Fruit fly (Drosophila melanogaster) whole organism, prepupa: ENCODE data around the gene CG2267.

Experiments used
- Blimp-1 ChIP-seq: fragments of 200-800 bp; sonication (Bioruptor generic); optimal IDR thresholded peaks from 3 replicates; lab custom pipeline; 2017; ENCODE audit warnings: missing biosample characterization, missing genetic modification characterization, mild to moderate bottlenecking, moderate library complexity, missing genetic modification reagents
- CG10631 ChIP-seq: fragments of 200-800 bp; sonication (Bioruptor generic); optimal IDR thresholded peaks from 2 replicates; lab custom pipeline; 2016; ENCODE audit warnings: missing biosample characterization, missing genetic modification characterization
- CG11294 ChIP-seq: fragments of 200-800 bp; sonication (Bioruptor generic); IDR thresholded peaks from 2 replicates; pipeline ENCODE4 v1.3.6; 2022; ENCODE audit warnings: missing biosample characterization, missing genetic modification characterization
- CG11762 ChIP-seq: fragments of 200-800 bp; sonication (Bioruptor generic); optimal IDR thresholded peaks from 3 replicates; lab custom pipeline; 2016; ENCODE audit warnings: missing biosample characterization, missing genetic modification characterization; ENCODE audit not compliant: insufficient read depth
- CG1621 ChIP-seq: fragments of 200-800 bp; sonication (Bioruptor generic); optimal IDR thresholded peaks from 3 replicates; lab custom pipeline; 2018; ENCODE audit warnings: missing biosample characterization, mild to moderate bottlenecking, missing genetic modification characterization
- CG16779 ChIP-seq: fragments of 200-800 bp; sonication (Bioruptor generic); optimal IDR thresholded peaks from 3 replicates; lab custom pipeline; 2017; ENCODE audit warnings: missing biosample characterization, mild to moderate bottlenecking, missing genetic modification characterization
- CG31627 ChIP-seq: fragments of 200-800 bp; sonication (Bioruptor generic); optimal IDR thresholded peaks from 3 replicates; lab custom pipeline; 2016; ENCODE audit warnings: missing biosample characterization, missing genetic modification characterization
- CG32006 ChIP-seq: fragments of 200-800 bp; sonication (Bioruptor generic); optimal IDR thresholded peaks from 3 replicates; lab custom pipeline; 2017; ENCODE audit warnings: missing biosample characterization, mild to moderate bottlenecking, missing genetic modification characterization
- CG4318 ChIP-seq: fragments of 200-800 bp; sonication (Bioruptor generic); optimal IDR thresholded peaks from 3 replicates; lab custom pipeline; 2017; ENCODE audit warnings: missing biosample characterization, mild to moderate bottlenecking, missing genetic modification characterization
- CG6163 ChIP-seq: fragments of 200-800 bp; sonication (Bioruptor generic); IDR thresholded peaks from 3 replicates; pipeline ENCODE4 v1.3.6; 2022; ENCODE audit warnings: missing biosample characterization, missing genetic modification characterization
- CG6792 ChIP-seq: fragments of 200-800 bp; sonication (Bioruptor generic); optimal IDR thresholded peaks from 3 replicates; lab custom pipeline; 2016; ENCODE audit warnings: missing biosample characterization, missing genetic modification characterization
- CG6808 ChIP-seq: fragments of 200-800 bp; sonication (Bioruptor generic); optimal IDR thresholded peaks from 3 replicates; lab custom pipeline; 2017; ENCODE audit warnings: missing biosample characterization, missing genetic modification characterization, mild to moderate bottlenecking, moderate library complexity, missing genetic modification reagents
- CG6854 ChIP-seq: fragments of 200-800 bp; sonication (Bioruptor generic); optimal IDR thresholded peaks from 2 replicates; lab custom pipeline; 2017; ENCODE audit warnings: missing biosample characterization, mild to moderate bottlenecking, missing genetic modification characterization
- CG7368 ChIP-seq: fragments of 200-800 bp; sonication (Bioruptor generic); optimal IDR thresholded peaks from 3 replicates; lab custom pipeline; 2016; ENCODE audit warnings: missing biosample characterization, missing genetic modification characterization
- CG8119 ChIP-seq: fragments of 200-800 bp; sonication (Bioruptor generic); IDR thresholded peaks from 3 replicates; pipeline ENCODE4 v1.3.6; 2022; ENCODE audit warnings: missing biosample characterization, missing genetic modification characterization
- CG8319 ChIP-seq: fragments of 200-800 bp; sonication (Bioruptor generic); optimal IDR thresholded peaks from 3 replicates; lab custom pipeline; 2016; ENCODE audit warnings: missing biosample characterization, missing genetic modification characterization
- CG8632 ChIP-seq: fragments of 200-800 bp; sonication (Bioruptor generic); optimal IDR thresholded peaks from 3 replicates; lab custom pipeline; 2016; ENCODE audit warnings: missing biosample characterization, missing genetic modification characterization
- CG9139 ChIP-seq: fragments of 200-800 bp; sonication (Bioruptor generic); optimal IDR thresholded peaks from 3 replicates; lab custom pipeline; 2017; ENCODE audit warnings: missing biosample characterization, mild to moderate bottlenecking, missing genetic modification characterization
- Eip78C ChIP-seq: fragments of 200-800 bp; sonication (Bioruptor generic); peaks from one replicate; lab custom pipeline; 2016; ENCODE audit warnings: missing biosample characterization, missing genetic modification characterization
- Eip93F ChIP-seq: fragments of 200-800 bp; sonication (Bioruptor generic); optimal IDR thresholded peaks from 2 replicates; lab custom pipeline; 2016; ENCODE audit warnings: missing biosample characterization, mild to moderate bottlenecking, missing genetic modification characterization
- Ets21C ChIP-seq: fragments of 200-800 bp; sonication (Bioruptor generic); optimal IDR thresholded peaks from 3 replicates; lab custom pipeline; 2016; ENCODE audit warnings: missing biosample characterization, missing genetic modification characterization
- Ets96B ChIP-seq: fragments of 200-800 bp; optimal IDR thresholded peaks from 2 replicates; lab custom pipeline; 2019; ENCODE audit warnings: missing biosample characterization, mild to moderate bottlenecking, missing genetic modification characterization, moderate library complexity
- Gug ChIP-seq: fragments of 200-800 bp; sonication (Bioruptor generic); IDR thresholded peaks from 2 replicates; pipeline ENCODE4 v1.3.6; 2022; ENCODE audit warnings: missing biosample characterization, missing genetic modification characterization
- Hr38 ChIP-seq: sonication (Bioruptor generic); optimal IDR thresholded peaks from 2 replicates; lab custom pipeline; 2016; ENCODE audit warnings: missing biosample characterization, missing genetic modification characterization
- Hr39 ChIP-seq: fragments of 200-800 bp; sonication (Bioruptor generic); optimal IDR thresholded peaks from 2 replicates; lab custom pipeline; 2016; ENCODE audit warnings: missing biosample characterization, missing genetic modification characterization
- Hr4 ChIP-seq: fragments of 200-800 bp; sonication (Bioruptor generic); optimal IDR thresholded peaks from 3 replicates; lab custom pipeline; 2016; ENCODE audit warnings: missing biosample characterization, missing genetic modification characterization
- Lpt ChIP-seq: fragments of 200-800 bp; sonication (Bioruptor generic); optimal IDR thresholded peaks from 3 replicates; lab custom pipeline; 2016; ENCODE audit warnings: missing biosample characterization, missing genetic modification characterization
- OdsH ChIP-seq: fragments of 200-800 bp; sonication (Bioruptor generic); optimal IDR thresholded peaks from 3 replicates; lab custom pipeline; 2016; ENCODE audit warnings: missing biosample characterization, missing genetic modification characterization
- Smox ChIP-seq: fragments of 200-800 bp; sonication (Bioruptor generic); optimal IDR thresholded peaks from 3 replicates; lab custom pipeline; 2016; ENCODE audit warnings: missing biosample characterization, missing genetic modification characterization
- Sox14 ChIP-seq: fragments of 200-800 bp; sonication (Bioruptor generic); optimal IDR thresholded peaks from 3 replicates; lab custom pipeline; 2016; ENCODE audit warnings: missing biosample characterization, missing genetic modification characterization
- Sox15 ChIP-seq: fragments of 200-800 bp; sonication (Bioruptor generic); optimal IDR thresholded peaks from 3 replicates; lab custom pipeline; 2016; ENCODE audit warnings: missing biosample characterization, missing genetic modification characterization
- achi ChIP-seq: fragments of 200-800 bp; sonication (Bioruptor generic); optimal IDR thresholded peaks from 3 replicates; lab custom pipeline; 2016; ENCODE audit warnings: missing biosample characterization, missing genetic modification characterization
- acj6 ChIP-seq: fragments of 200-800 bp; sonication (Bioruptor generic); optimal IDR thresholded peaks from 3 replicates; lab custom pipeline; 2016; ENCODE audit warnings: missing biosample characterization, missing genetic modification characterization
- cyc ChIP-seq: fragments of 200-800 bp; sonication (Bioruptor generic); optimal IDR thresholded peaks from 3 replicates; lab custom pipeline; 2016; ENCODE audit warnings: missing biosample characterization, missing genetic modification characterization
- dsx ChIP-seq: fragments of 200-800 bp; optimal IDR thresholded peaks from 3 replicates; lab custom pipeline; 2019; ENCODE audit warnings: missing biosample characterization, mild to moderate bottlenecking, missing genetic modification characterization, moderate library complexity; ENCODE audit not compliant: poor library complexity, severe bottlenecking
- eg ChIP-seq: fragments of 200-800 bp; sonication (Bioruptor generic); IDR thresholded peaks from 3 replicates; pipeline ENCODE4 v1.3.6; 2022; ENCODE audit warnings: missing biosample characterization, missing genetic modification characterization
- fd59A ChIP-seq: fragments of 200-800 bp; sonication (Bioruptor generic); optimal IDR thresholded peaks from 2 replicates; lab custom pipeline; 2017; ENCODE audit warnings: missing biosample characterization, mild to moderate bottlenecking, missing genetic modification characterization, missing genetic modification reagents
- fd85E ChIP-seq: fragments of 200-800 bp; sonication (Bioruptor generic); optimal IDR thresholded peaks from 3 replicates; lab custom pipeline; 2016; ENCODE audit warnings: missing biosample characterization, missing genetic modification characterization
- fkh ChIP-seq: fragments of 200-800 bp; sonication (Bioruptor generic); optimal IDR thresholded peaks from 3 replicates; lab custom pipeline; 2017; ENCODE audit warnings: missing biosample characterization, mild to moderate bottlenecking, missing genetic modification characterization, moderate library complexity
- lz ChIP-seq: fragments of 200-800 bp; sonication (Bioruptor generic); optimal IDR thresholded peaks from 3 replicates; lab custom pipeline; 2016; ENCODE audit warnings: missing biosample characterization, missing genetic modification characterization
- net ChIP-seq: fragments of 200-800 bp; sonication (Bioruptor generic); optimal IDR thresholded peaks from 3 replicates; lab custom pipeline; 2016; ENCODE audit warnings: missing biosample characterization, missing genetic modification characterization
- salr ChIP-seq, 2 experiments: fragments of 200-800 bp; sonication (Bioruptor generic); optimal IDR thresholded peaks; 3 replicates each; lab custom pipeline; 2016 to 2018; ENCODE audit warnings: missing biosample characterization in 2 of 2, missing genetic modification characterization in 2 of 2, mild to moderate bottlenecking in 1 of 2
- svp ChIP-seq: fragments of 200-800 bp; sonication (Bioruptor generic); peaks from one replicate; lab custom pipeline; 2016; ENCODE audit warnings: missing biosample characterization, missing genetic modification characterization
- vri ChIP-seq: fragments of 200-800 bp; sonication (Bioruptor generic); optimal IDR thresholded peaks from 3 replicates; lab custom pipeline; 2016; ENCODE audit warnings: missing biosample characterization, mild to moderate bottlenecking, missing genetic modification characterization

CG2267 gene

DNA sequence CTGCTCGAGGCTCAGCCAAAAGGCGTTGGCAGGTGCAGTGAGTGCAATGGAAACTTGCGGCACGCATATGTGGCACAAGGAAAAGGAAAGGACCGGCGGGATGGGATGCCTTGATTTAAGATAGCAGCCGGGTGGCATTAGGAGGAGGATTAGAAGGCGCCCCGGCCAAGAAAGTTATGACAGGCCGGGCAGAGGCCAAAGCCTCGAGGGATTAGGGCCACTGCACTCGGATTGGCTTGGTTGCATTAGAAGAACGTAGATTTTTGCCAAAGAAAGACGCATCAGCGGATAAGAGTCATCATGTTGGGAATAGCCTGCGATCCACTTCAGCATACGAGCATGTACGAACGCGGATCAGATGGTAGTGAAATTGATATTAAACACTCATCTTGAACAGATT, 32.1 kb downstream of the CG2267 start, which contains the start of gene CG31019:
Gene CG31019 (plus strand): TSS at position 301 of the 400 bp plus-strand sequence.
- no peak for TF ChIP-seq CG8632 (GFP tag; lab: Kevin White, UChicago)
- no peak for TF ChIP-seq vri (GFP tag; lab: Kevin White, UChicago)
- TF ChIP-seq fd59A (GFP tag; lab: Kevin White, UChicago): no peak
- TF ChIP-seq CG6808 (GFP tag; lab: Kevin White, UChicago): no peak
- TF ChIP-seq CG6163 (GFP tag; lab: Robert Waterston, UW): no peak
- TF ChIP-seq fd85E: no peak
- no peak for TF ChIP-seq Blimp-1 (GFP tag; lab: Kevin White, UChicago)
- no peak for TF ChIP-seq Smox (GFP tag; lab: Kevin White, UChicago)
- TF ChIP-seq CG1621 (tag; lab: Kevin White, UChicago): no peak
- no peak for TF ChIP-seq net (GFP tag; lab: Kevin White, UChicago)
- no peak for TF ChIP-seq CG4318
- no peak for TF ChIP-seq CG10631 (GFP tag; lab: Kevin White, UChicago)
- no peak for TF ChIP-seq Eip78C (GFP tag; lab: Kevin White, UChicago)
- TF ChIP-seq CG7368 (GFP tag; lab: Kevin White, UChicago): no peak
- TF ChIP-seq lz (GFP tag; lab: Kevin White, UChicago): no peak
- TF ChIP-seq CG8119 (GFP tag; lab: Robert Waterston, UW): no peak
- TF ChIP-seq dsx (GFP tag; lab: Kevin White, UChicago): no peak

DNA sequence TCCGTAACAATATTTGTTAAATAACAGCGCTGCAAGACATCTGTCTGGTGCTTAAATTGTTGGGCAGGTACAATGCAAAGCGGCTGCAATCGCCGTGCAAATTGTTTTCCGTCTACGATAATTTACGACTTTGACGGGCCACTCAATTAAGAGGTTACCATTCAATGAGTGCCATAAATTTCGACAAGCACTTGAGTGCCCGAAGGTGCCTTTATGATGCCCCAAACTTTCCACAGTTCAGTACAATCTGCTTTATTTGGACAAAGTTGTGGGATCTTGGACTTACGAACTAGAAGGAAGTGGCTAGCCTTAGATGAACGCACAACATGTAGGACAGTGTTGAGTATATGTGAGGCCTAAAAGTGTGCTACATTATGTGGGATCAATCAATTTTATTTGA, 36.1 kb downstream of the CG2267 start:
- TF ChIP-seq CG8319: no peak
- TF ChIP-seq CG32006 (GFP tag; lab: Kevin White, UChicago): no peak
- no peak for TF ChIP-seq Lpt (GFP tag; lab: Kevin White, UChicago)
- TF ChIP-seq CG1621 (tag; lab: Kevin White, UChicago): no peak
- no peak for TF ChIP-seq Ets96B (tag; lab: Kevin White, UChicago)
- no peak for TF ChIP-seq CG6163 (GFP tag; lab: Robert Waterston, UW)
- no peak for TF ChIP-seq Hr4 (GFP tag; lab: Kevin White, UChicago)
- TF ChIP-seq fkh (GFP tag; lab: Kevin White, UChicago): no peak
- TF ChIP-seq cyc: no peak
- TF ChIP-seq Gug (GFP tag; lab: Robert Waterston, UW): no peak
- no peak for TF ChIP-seq Hr38 (GFP tag; lab: Kevin White, UChicago)
- peak; percentile 8 for TF ChIP-seq svp
- no peak for TF ChIP-seq Hr39
- no peak for TF ChIP-seq Ets21C (GFP tag; lab: Kevin White, UChicago)
- TF ChIP-seq vri (GFP tag; lab: Kevin White, UChicago): peak; percentile 21

DNA sequence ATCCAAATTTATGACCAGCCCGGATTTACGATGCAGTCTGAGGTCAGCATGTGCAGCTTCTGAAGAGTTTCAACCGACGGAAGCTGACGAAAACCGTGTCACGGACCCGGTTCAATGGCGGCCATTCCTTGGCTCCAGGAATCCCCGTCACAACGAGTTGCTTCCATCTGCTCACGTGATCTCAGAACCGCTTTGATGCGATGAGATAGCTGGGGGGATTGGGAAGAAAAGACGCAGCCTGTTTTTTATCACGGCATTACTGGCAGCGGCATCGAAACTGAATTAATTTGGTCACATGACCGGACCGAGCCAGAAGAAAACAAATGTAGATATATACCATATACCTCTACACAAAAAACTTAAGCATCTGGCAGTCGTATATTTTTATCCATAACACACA, 38.0 kb downstream of the CG2267 start:
- peak; percentile 44 for TF ChIP-seq Eip78C (GFP tag; lab: Kevin White, UChicago)
- TF ChIP-seq Ets96B (tag; lab: Kevin White, UChicago): no peak
- TF ChIP-seq svp: peak; percentile 6

DNA sequence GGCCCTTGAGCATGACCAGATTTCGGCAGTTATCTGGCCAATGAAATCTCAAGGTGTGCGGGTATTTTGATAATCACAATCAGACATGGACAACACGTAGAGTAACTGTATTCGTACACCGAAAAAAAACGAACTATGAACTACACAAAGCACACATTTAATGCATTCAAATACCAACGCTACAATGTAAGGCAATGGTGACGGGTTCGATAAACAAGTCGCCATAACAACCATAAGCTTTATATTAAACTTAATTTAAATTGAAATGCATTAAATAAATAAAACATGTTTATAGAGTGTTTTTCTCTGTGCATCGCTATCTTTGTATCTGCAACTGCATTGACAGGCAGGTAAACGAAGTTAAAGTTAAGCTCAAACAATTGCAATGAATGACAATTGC, 38.6 kb downstream of the CG2267 start:
- no peak for TF ChIP-seq salr (GFP tag; optimal IDR thresholded peaks at IDR 0.05; lab: Kevin White, UChicago)
- TF ChIP-seq CG6792 (GFP tag; lab: Kevin White, UChicago): peak; percentile 34
- TF ChIP-seq CG8632 (GFP tag; lab: Kevin White, UChicago): peak; percentile 19
- no peak for TF ChIP-seq Sox15
- peak; percentile 11 for TF ChIP-seq Hr39
- TF ChIP-seq fd59A (GFP tag; lab: Kevin White, UChicago): no peak
- TF ChIP-seq CG4318: no peak
- no peak for TF ChIP-seq Hr38 (GFP tag; lab: Kevin White, UChicago)
- no peak for TF ChIP-seq Eip93F (GFP tag; lab: Kevin White, UChicago)
- TF ChIP-seq CG8119 (GFP tag; lab: Robert Waterston, UW): no peak
- no peak for TF ChIP-seq Sox14 (GFP tag; lab: Kevin White, UChicago)
- TF ChIP-seq CG31627 (GFP tag; lab: Kevin White, UChicago): peak; percentile 20
- TF ChIP-seq cyc: no peak
- TF ChIP-seq CG11294 (GFP tag; lab: Robert Waterston, UW): no peak
- peak; percentile 37 for TF ChIP-seq acj6 (GFP tag; lab: Kevin White, UChicago)
- no peak for TF ChIP-seq dsx (GFP tag; lab: Kevin White, UChicago)
- no peak for TF ChIP-seq Blimp-1 (GFP tag; lab: Kevin White, UChicago)
- peak; percentile 26; the same call in 2 of the 3 replicates for TF ChIP-seq CG6163 (GFP tag; lab: Robert Waterston, UW)
- TF ChIP-seq eg (GFP tag; lab: Robert Waterston, UW): no peak
- TF ChIP-seq Hr4 (GFP tag; lab: Kevin White, UChicago): no peak
- TF ChIP-seq Smox (GFP tag; lab: Kevin White, UChicago): no peak
- TF ChIP-seq net (GFP tag; lab: Kevin White, UChicago): no peak
- no peak for TF ChIP-seq CG6854 (GFP tag; lab: Kevin White, UChicago)
- TF ChIP-seq CG11762 (GFP tag; lab: Kevin White, UChicago): no peak
- no peak for TF ChIP-seq CG16779
- peak; percentile 40 for TF ChIP-seq OdsH (GFP tag; lab: Kevin White, UChicago)
- no peak for TF ChIP-seq achi (GFP tag; lab: Kevin White, UChicago)
- TF ChIP-seq CG9139: no peak
